Fruit fly (Drosophila melanogaster): ENCODE data around the gene Abd-B.
A peak's percentile ranks its signal among the peaks of the same experiment; 100 is the strongest.

The Abd-B gene

DNA sequence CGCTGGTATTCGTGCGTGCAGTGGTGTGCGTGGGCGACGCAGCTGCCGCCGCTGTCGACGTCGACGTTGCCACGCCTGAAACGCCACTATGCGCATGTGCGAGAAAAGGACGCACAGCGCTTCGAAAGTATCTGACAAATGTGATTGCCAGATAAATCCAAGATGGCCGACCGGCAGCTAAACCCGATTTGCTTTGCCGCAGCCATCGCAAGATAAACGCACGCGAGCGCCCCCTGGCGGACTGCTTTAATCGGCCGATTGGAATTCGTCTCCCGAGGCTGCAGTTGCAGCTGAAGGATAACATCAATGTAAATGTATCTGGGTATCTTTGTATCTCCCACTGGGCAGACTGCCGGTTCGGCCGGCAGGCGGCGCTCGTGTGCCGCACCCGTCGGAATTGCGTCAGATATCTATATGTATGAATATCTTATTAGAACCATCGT lies 89.5 kb downstream of the Abd-B start (continued):
- peak; percentile 56; the same call in 1 of the 2 replicates for TF ChIP-seq seq (GFP tag; IDR thresholded peaks at IDR 0.05)
- no peak for TF ChIP-seq Meics (GFP tag; optimal IDR thresholded peaks at IDR 0.05)
- TF ChIP-seq Blimp-1 (GFP tag; optimal IDR thresholded peaks at IDR 0.05), result no peak
- TF ChIP-seq sens (GFP tag), result peak; percentile 81
- TF ChIP-seq CG8478 (optimal IDR thresholded peaks at IDR 0.05), result peak; percentile 79
- peak; percentile 59 for TF ChIP-seq vvl (GFP tag; IDR thresholded peaks at IDR 0.05)
- TF ChIP-seq abd-A (tag; optimal IDR thresholded peaks at IDR 0.05), result peak; percentile 97
- TF ChIP-seq Sox100B (GFP tag; optimal IDR thresholded peaks at IDR 0.05), result no peak
- no peak for TF ChIP-seq CG42726 (GFP tag; IDR thresholded peaks at IDR 0.05; ENCODE audit: partially characterized antibody)
- no peak for TF ChIP-seq eve (GFP tag; optimal IDR thresholded peaks at IDR 0.05)
- TF ChIP-seq br (optimal IDR thresholded peaks at IDR 0.05), result no peak
- no peak for TF ChIP-seq trh (GFP tag; optimal IDR thresholded peaks at IDR 0.05)
- TF ChIP-seq dmrt99B (tag; optimal IDR thresholded peaks at IDR 0.05), result no peak
- TF ChIP-seq CG12942 (GFP tag; optimal IDR thresholded peaks at IDR 0.05), result no peak
- no peak for TF ChIP-seq CG1233 (GFP tag; optimal IDR thresholded peaks at IDR 0.05)
- TF ChIP-seq Deaf1 (tag; optimal IDR thresholded peaks at IDR 0.05), result peak; percentile 79
- TF ChIP-seq CG10366 (GFP tag; IDR thresholded peaks at IDR 0.05), result no peak
- TF ChIP-seq NC2α (GFP tag; optimal IDR thresholded peaks at IDR 0.05), result no peak
- TF ChIP-seq CG11723 (GFP tag; optimal IDR thresholded peaks at IDR 0.05), result no peak
- no peak for TF ChIP-seq CG31388 (GFP tag; optimal IDR thresholded peaks at IDR 0.05)
- TF ChIP-seq CG14667 (GFP tag; IDR thresholded peaks at IDR 0.05), result no peak
- TF ChIP-seq Usf (GFP tag; optimal IDR thresholded peaks at IDR 0.05), result no peak
- no peak; the same call in 1 of the 2 replicates for TF ChIP-seq Scr (GFP tag; IDR thresholded peaks at IDR 0.05; ENCODE audit: partially characterized antibody)
- 0 out of 3 replicates have a peak, but pooled peaks have one; percentile 24 for TF ChIP-seq otp (GFP tag; IDR thresholded peaks at IDR 0.05)
- TF ChIP-seq stc (GFP tag; IDR thresholded peaks at IDR 0.05), result no peak
- TF ChIP-seq bigmax (GFP tag; optimal IDR thresholded peaks at IDR 0.05), result no peak
- no peak for TF ChIP-seq HLHmδ (GFP tag; optimal IDR thresholded peaks at IDR 0.05)
- no peak for TF ChIP-seq CG14441 (GFP tag; IDR thresholded peaks at IDR 0.05)
- TF ChIP-seq CG2199 (GFP tag; IDR thresholded peaks at IDR 0.05), result no peak
- TF ChIP-seq ranshi (GFP tag; IDR thresholded peaks at IDR 0.05), result no peak
- TF ChIP-seq CG10321 (GFP tag; IDR thresholded peaks at IDR 0.05), result peak; percentile 93
- TF ChIP-seq Drgx (GFP tag; IDR thresholded peaks at IDR 0.05), result no peak
- TF ChIP-seq CG33557 (GFP tag; optimal IDR thresholded peaks at IDR 0.05), result peak; percentile 15
- no peak for TF ChIP-seq CG7556 (GFP tag; optimal IDR thresholded peaks at IDR 0.05)
- TF ChIP-seq btn (GFP tag; optimal IDR thresholded peaks at IDR 0.05), result no peak
- TF ChIP-seq Hey (tag; optimal IDR thresholded peaks at IDR 0.05), result no peak
- TF ChIP-seq NFAT (GFP tag; IDR thresholded peaks at IDR 0.05), result no peak
- TF ChIP-seq Dp (GFP tag; optimal IDR thresholded peaks at IDR 0.05), result no peak
- TF ChIP-seq jing (GFP tag; optimal IDR thresholded peaks at IDR 0.05), result no peak
- peak; percentile 69 for TF ChIP-seq kni (GFP tag; optimal IDR thresholded peaks at IDR 0.05)
- TF ChIP-seq Opbp (GFP tag; IDR thresholded peaks at IDR 0.05; ENCODE audit: partially characterized antibody), result 0 out of 3 replicates have a peak, but pooled peaks have one; percentile 16
- TF ChIP-seq Fer1 (GFP tag; optimal IDR thresholded peaks at IDR 0.05), result no peak
- no peak for TF ChIP-seq Hr39 (optimal IDR thresholded peaks at IDR 0.05)
- TF ChIP-seq CG13894 (tag; optimal IDR thresholded peaks at IDR 0.05), result peak; percentile 47
- no peak for TF ChIP-seq Hr51 (GFP tag; optimal IDR thresholded peaks at IDR 0.05)
- 0 out of 3 replicates have a peak, but pooled peaks have one; percentile 36 for TF ChIP-seq so (GFP tag; IDR thresholded peaks at IDR 0.05)
- TF ChIP-seq CG16813 (GFP tag; IDR thresholded peaks at IDR 0.05; ENCODE audit: partially characterized antibody), result peak; percentile 34; the same call in 1 of the 3 replicates
- no peak for TF ChIP-seq vfl (GFP tag; optimal IDR thresholded peaks at IDR 0.05)
- TF ChIP-seq chif (GFP tag; optimal IDR thresholded peaks at IDR 0.05), result peak in 1 of 2 experiments; percentile 31
- TF ChIP-seq D (optimal IDR thresholded peaks at IDR 0.05), result peak; percentile 42
- no peak for TF ChIP-seq D (GFP tag; optimal IDR thresholded peaks at IDR 0.05)
- TF ChIP-seq repo (GFP tag; optimal IDR thresholded peaks at IDR 0.05), result no peak

All from whole organism, embryonic.